Fruit fly (Drosophila melanogaster): ENCODE results near the gene Qsox3.

dm6 chr3R:21906867-21907266, 4.7 kb upstream of the Qsox3 start:
- no peak for TF ChIP-seq Clk (GFP tag; optimal IDR thresholded peaks at IDR 0.05)
- no peak for TF ChIP-seq toe (GFP tag; optimal IDR thresholded peaks at IDR 0.05)
- TF ChIP-seq bab1 (GFP tag; optimal IDR thresholded peaks at IDR 0.05): no peak
- no peak for TF ChIP-seq pad (GFP tag; optimal IDR thresholded peaks at IDR 0.05)
